Worm (Caenorhabditis elegans) whole organism, late embryonic: ENCODE measurements around the gene bcs-1.

ENCODE experiments used
- K09A11.1 ChIP-seq: sonication (generic microtip); optimal IDR thresholded peaks from 2 replicates; lab custom pipeline; 2017; ENCODE audit warnings: antibody characterized with exemption, mild to moderate bottlenecking, missing genetic modification characterization, missing compliant biosample characterization; ENCODE audit not compliant: insufficient read depth
- ahr-1 ChIP-seq: sonication (generic microtip); optimal IDR thresholded peaks from 2 replicates; lab custom pipeline; 2016; ENCODE audit warnings: missing genetic modification characterization, missing compliant biosample characterization
- dmd-4 ChIP-seq: sonication (generic microtip); optimal IDR thresholded peaks from 2 replicates; lab custom pipeline; 2016; ENCODE audit warnings: borderline replicate concordance, missing genetic modification characterization, missing compliant biosample characterization
- dve-1 ChIP-seq: sonication (generic microtip); optimal IDR thresholded peaks from 2 replicates; lab custom pipeline; 2017; ENCODE audit warnings: antibody characterized with exemption, mild to moderate bottlenecking, missing genetic modification characterization, missing compliant biosample characterization
- nhr-11 ChIP-seq: fragments of 150-350 bp; optimal IDR thresholded peaks from 2 replicates; lab custom pipeline; 2014; ENCODE audit warnings: missing biosample characterization, missing genetic modification characterization

DNA sequence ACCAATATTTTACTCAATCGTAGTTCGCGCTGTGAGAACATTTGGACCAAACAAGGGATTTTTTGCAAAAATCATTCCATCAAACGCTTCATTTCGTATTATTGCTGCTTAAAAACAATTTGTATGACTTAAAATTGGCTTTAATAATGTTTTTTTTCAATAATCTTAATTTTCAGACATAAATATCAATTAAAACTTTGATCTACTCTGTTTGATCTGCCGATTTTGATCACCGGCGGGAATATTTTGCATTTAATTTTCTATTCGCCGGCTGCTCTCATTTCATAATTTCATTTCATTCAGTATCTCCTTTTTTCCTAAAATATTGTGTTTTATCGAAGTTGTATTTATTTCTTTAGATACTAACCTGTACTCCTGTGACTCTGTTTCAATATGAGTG, 4.3 kb downstream of the bcs-1 start, which contains the start of gene puf-5:
- no peak for TF ChIP-seq ahr-1
- TF ChIP-seq dmd-4 (tag; lab: Kevin White, UChicago), result no peak
- no peak for TF ChIP-seq K09A11.1 (tag; lab: Kevin White, UChicago)
- no peak for TF ChIP-seq nhr-11
- TF ChIP-seq dve-1 (tag; lab: Kevin White, UChicago), result no peak
